Worm (Caenorhabditis elegans) whole organism, L4/young adult: ENCODE results near the gene W06B4.2.

Source experiments
- W03F9.2 ChIP-seq: fragments of 150-350 bp; optimal IDR thresholded peaks from 2 replicates; lab custom pipeline; 2014; ENCODE audit warnings: missing biosample characterization, missing genetic modification characterization
- dao-5 ChIP-seq: sonication (generic microtip); optimal IDR thresholded peaks from 2 replicates; lab custom pipeline; 2016; ENCODE audit warnings: missing genotype, missing genetic modification characterization, moderate library complexity, missing compliant biosample characterization
- him-1 ChIP-seq: sonication (generic microtip); optimal IDR thresholded peaks from 2 replicates; lab custom pipeline; 2016; ENCODE audit warnings: missing genotype, missing genetic modification reagents, missing genetic modification characterization, missing compliant biosample characterization

The W06B4.2 gene

DNA sequence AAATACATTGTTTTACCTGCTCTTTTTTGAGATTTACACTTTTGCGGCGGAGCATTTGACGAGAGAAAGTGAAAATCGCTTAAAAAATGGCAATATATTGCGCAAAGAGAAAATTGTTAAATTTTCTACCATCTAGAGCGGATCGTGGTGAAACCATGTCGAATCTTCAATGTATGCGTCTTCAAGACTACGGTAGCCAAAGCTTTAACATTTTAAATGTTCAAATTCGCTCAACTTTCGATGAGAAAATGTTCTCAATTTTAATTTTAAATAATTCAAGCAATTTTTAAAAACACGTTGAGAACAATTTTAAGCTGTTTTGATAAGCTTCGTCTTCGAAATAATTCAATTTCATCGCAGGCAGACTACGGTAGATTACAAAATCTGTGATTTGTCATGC, 7.7 kb upstream of the W06B4.2 start:
- TF ChIP-seq dao-5 (tag; lab: Kevin White, UChicago) (no peak), him-1 (tag; lab: Kevin White, UChicago) (no peak), W03F9.2 (tag; lab: Kevin White, UChicago) (no peak)

- TF ChIP-seq dao-5 (tag; lab: Kevin White, UChicago), result no peak
- TF ChIP-seq him-1 (tag; lab: Kevin White, UChicago), result no peak
- TF ChIP-seq W03F9.2 (tag; lab: Kevin White, UChicago), result no peak
Measured at ce11 chrII:4460851-4461250, 7.1 kb upstream of the W06B4.2 start, which contains the start of the genes T12C9.7 and vps-18. T12C9.7 (minus strand) TSS chrII:4460951. vps-18 (plus strand) TSS chrII:4461130.

- TF ChIP-seq dao-5 (tag; lab: Kevin White, UChicago) (no peak), W03F9.2 (tag; lab: Kevin White, UChicago) (no peak), him-1 (tag; lab: Kevin White, UChicago) (no peak)
Measured at ce11 chrII:4462842-4463241, 5.1 kb upstream of the W06B4.2 start.

DNA sequence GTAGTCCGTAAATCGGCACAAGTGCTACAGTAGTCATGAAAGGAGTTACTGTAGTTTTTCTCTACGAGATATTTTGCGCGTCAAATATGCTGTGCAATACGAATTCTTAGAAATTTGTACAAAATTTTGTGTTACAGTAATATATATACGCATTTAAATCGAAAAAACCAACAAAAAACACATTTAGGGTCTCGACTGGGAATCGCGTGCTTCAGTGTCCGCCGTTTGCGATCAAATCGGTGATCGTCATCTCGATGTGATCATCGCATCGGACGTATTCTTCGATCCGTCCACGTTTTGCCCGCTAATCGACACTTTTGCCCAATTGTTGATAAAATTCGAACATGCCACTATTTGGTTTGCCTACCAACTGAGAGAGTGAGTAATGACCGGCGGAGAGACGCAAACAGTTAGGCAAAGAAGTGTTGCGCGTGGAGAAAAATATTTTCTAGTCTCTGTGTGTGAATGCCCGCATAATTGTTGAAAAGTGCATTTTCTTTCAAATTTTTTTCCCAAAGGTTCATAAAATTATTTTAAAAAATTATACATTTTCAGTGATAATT, 1.0 kb downstream of the W06B4.2 start:
- TF ChIP-seq W03F9.2 (tag; lab: Kevin White, UChicago) (no peak), dao-5 (tag; lab: Kevin White, UChicago) (no peak), him-1 (tag; lab: Kevin White, UChicago) (no peak)

ce11 chrII:4470972-4471645, 3.1 kb downstream of the W06B4.2 start, which contains the start of gene W06B4.1:
W06B4.1 (plus strand) TSS chrII:4471595.
- TF ChIP-seq him-1 (tag; lab: Kevin White, UChicago), result no peak
- TF ChIP-seq dao-5 (tag; lab: Kevin White, UChicago), result no peak
- no peak for TF ChIP-seq W03F9.2 (tag; lab: Kevin White, UChicago)

DNA sequence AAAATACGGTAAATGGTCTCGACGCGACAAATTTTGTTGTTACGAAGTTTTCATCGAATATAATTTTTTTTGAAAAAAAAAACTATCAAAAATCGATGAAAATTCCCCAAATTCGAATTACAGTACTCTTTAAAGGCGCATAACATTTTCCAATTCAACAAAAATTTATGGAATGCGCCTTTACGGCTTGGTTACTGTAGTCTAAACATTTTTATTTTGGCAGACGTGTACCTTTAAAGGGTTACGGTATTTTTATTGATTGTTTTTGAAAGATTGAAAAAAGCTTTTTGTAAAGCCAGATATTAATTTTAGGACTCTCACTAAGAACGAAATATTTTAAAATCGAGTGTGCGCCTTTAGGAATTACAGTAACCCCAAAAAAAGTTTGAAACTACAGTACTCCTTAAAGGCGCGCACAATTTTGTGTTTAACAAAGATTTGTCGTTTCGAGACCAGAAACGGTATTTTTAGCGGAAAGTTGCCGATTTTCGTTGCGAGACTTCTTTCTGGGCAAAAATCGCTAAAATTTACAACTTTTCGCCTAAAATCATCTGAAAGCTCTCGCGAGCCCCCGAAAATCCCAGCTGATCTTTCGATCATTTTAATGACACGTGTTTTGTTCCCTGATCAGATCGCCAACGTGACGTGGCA, 6.2 kb downstream of the W06B4.2 start:
- no peak for TF ChIP-seq dao-5 (tag; lab: Kevin White, UChicago)
- TF ChIP-seq him-1 (tag; lab: Kevin White, UChicago), result no peak
- TF ChIP-seq W03F9.2 (tag; lab: Kevin White, UChicago), result no peak

ce11 chrII:4478303-4478702, 10.3 kb downstream of the W06B4.2 start, which contains the start of gene T05C1.1:
T05C1.1 (plus strand) TSS chrII:4478603.
- TF ChIP-seq him-1 (tag; lab: Kevin White, UChicago), result no peak
- TF ChIP-seq dao-5 (tag; lab: Kevin White, UChicago), result no peak
- no peak for TF ChIP-seq W03F9.2 (tag; lab: Kevin White, UChicago)

DNA sequence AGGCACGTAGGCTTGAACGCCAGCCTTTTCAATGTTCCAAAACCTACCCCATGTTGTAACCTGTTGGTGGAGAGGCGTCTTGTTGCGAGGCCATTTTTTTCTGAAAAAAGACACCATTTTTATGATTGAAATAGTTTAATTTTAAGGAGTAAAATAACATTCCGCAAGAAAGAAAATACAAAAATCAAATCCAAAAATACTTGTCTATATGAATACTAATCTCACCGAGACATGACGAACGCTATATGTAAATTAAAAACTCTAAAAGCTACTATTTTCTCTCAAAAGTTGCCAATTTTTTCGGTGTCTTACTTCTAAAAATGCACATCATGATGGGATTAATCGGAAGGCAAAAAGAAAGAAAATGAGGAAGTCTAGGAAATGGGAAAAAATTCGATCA, 14.1 kb downstream of the W06B4.2 start, which contains the start of gene T05C1.2:
TSS of gene T05C1.2 (minus strand) at position 101 of the 400 bp plus-strand sequence.
- no peak for TF ChIP-seq W03F9.2 (tag; lab: Kevin White, UChicago)
- no peak for TF ChIP-seq dao-5 (tag; lab: Kevin White, UChicago)
- no peak for TF ChIP-seq him-1 (tag; lab: Kevin White, UChicago)

- TF ChIP-seq dao-5 (tag; lab: Kevin White, UChicago) (no peak), him-1 (tag; lab: Kevin White, UChicago) (no peak), W03F9.2 (tag; lab: Kevin White, UChicago) (no peak)
Measured at ce11 chrII:4489288-4489687, 21.3 kb downstream of the W06B4.2 start, which contains the start of gene T05C1.3. T05C1.3 (minus strand) TSS chrII:4489388.

ce11 chrII:4490729-4491128, 22.8 kb downstream of the W06B4.2 start, which contains the start of gene T05C1.5:
T05C1.5 (minus strand) TSS chrII:4490829.
- TF ChIP-seq him-1 (tag; lab: Kevin White, UChicago) (no peak), dao-5 (tag; lab: Kevin White, UChicago) (no peak), W03F9.2 (tag; lab: Kevin White, UChicago) (no peak)

- TF ChIP-seq him-1 (tag; lab: Kevin White, UChicago) (no peak), W03F9.2 (tag; lab: Kevin White, UChicago) (no peak), dao-5 (tag; lab: Kevin White, UChicago) (no peak)
Measured at ce11 chrII:4494532-4494931, 26.6 kb downstream of the W06B4.2 start.

DNA sequence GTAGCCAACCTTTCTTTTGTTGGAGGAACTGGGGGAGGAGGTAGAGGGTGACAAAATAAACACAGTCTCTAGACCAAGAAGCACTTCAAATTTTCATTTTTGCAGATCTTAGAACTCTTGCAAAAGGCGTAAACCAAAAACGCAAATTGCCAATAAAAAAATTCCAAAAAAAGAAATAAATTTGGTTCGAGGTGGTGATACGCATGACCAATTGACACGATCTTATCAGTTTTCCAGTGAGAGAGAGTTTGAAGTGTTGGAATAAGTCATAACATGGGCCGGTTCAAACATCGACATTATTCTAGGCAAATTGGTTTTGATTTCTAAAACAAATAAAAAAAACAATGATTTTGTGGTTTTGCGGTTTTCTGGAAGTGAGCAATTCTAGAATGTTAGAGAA, 27.9 kb downstream of the W06B4.2 start:
- no peak for TF ChIP-seq dao-5 (tag; lab: Kevin White, UChicago)

DNA sequence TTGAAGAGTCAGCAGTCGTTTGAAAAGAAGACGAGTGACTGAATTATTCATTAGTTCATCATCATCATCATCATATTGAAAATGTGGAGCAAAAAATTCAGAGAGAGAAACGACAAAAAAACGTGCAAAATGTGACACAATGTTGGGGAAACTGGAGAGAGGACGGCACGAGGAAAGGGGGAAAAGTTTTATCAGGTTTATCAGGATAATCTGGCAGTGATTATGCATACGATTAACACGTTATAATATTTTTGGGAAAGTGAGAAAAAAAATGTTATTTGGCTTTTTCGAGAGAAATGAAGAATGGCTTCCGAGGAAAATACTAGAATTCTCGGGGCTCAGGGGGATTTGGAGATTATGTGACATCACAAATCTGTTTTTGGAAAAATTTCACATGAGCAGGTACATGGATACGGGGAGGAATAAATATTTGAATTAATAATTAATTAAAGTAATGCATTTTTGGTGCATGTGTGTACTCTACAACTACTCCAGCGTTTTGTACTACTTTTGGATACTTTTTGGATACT, 37.2 kb downstream of the W06B4.2 start, which contains the start of gene camt-1:
TSS of gene camt-1 (minus strand) at position 51 of the 530 bp plus-strand sequence.
- TF ChIP-seq him-1 (tag; lab: Kevin White, UChicago) (no peak), W03F9.2 (tag; lab: Kevin White, UChicago) (no peak), dao-5 (tag; lab: Kevin White, UChicago) (no peak)
